Worm (Caenorhabditis elegans) whole organism, young adult: ENCODE measurements around the gene Y39A1A.24.
A peak's percentile ranks its signal among the peaks of the same experiment; 100 is the strongest.

Experiments
- F22D6.2 ChIP-seq: sonication (generic microtip); optimal IDR thresholded peaks from 2 replicates; lab custom pipeline; 2016; ENCODE audit warnings: mild to moderate bottlenecking, missing genetic modification characterization, missing compliant biosample characterization
- F23B12.7 ChIP-seq: sonication (generic microtip); optimal IDR thresholded peaks from 2 replicates; lab custom pipeline; 2017; ENCODE audit warnings: missing genetic modification characterization, mild to moderate bottlenecking, missing compliant biosample characterization, antibody characterized with exemption, moderate library complexity; ENCODE audit not compliant: insufficient read depth
- K12H6.12 ChIP-seq: fragments of 200-800 bp; sonication (Bioruptor generic); optimal IDR thresholded peaks from 2 replicates; lab custom pipeline; 2018; ENCODE audit warnings: mild to moderate bottlenecking, missing genetic modification characterization, missing compliant biosample characterization
- T07F8.4 ChIP-seq: sonication (generic microtip); optimal IDR thresholded peaks from 2 replicates; lab custom pipeline; 2016; ENCODE audit warnings: mild to moderate bottlenecking, missing genetic modification characterization, moderate library complexity, missing compliant biosample characterization
- T26A5.8 ChIP-seq: sonication (generic microtip); optimal IDR thresholded peaks from 2 replicates; lab custom pipeline; 2016; ENCODE audit warnings: missing genetic modification characterization, missing compliant biosample characterization
- Y53G8AR.9 ChIP-seq: fragments of 200-800 bp; sonication (Bioruptor generic); conservative IDR thresholded peaks from 2 replicates; pipeline ENCODE4 v1.3.6; 2022; ENCODE audit warnings: missing genetic modification reagents, missing genetic modification characterization, missing compliant biosample characterization
- Y67H2A.10 ChIP-seq: fragments of 200-800 bp; sonication (Bioruptor generic); conservative IDR thresholded peaks from 2 replicates; pipeline ENCODE4 v1.3.6; 2022; ENCODE audit warnings: missing genetic modification reagents, missing genetic modification characterization, missing compliant biosample characterization
- Y79H2A.3 ChIP-seq: fragments of 200-800 bp; sonication (Bioruptor generic); conservative IDR thresholded peaks from 2 replicates; pipeline ENCODE4 v1.3.6; 2022; ENCODE audit warnings: missing genetic modification reagents, missing genetic modification characterization, missing compliant biosample characterization
- ZK185.1 ChIP-seq: sonication (generic microtip); optimal IDR thresholded peaks from 2 replicates; lab custom pipeline; 2016; ENCODE audit warnings: mild to moderate bottlenecking, missing genetic modification characterization, missing compliant biosample characterization; ENCODE audit not compliant: poor library complexity, severe bottlenecking
- atf-7 ChIP-seq: sonication (generic microtip); optimal IDR thresholded peaks from 2 replicates; lab custom pipeline; 2017; ENCODE audit warnings: mild to moderate bottlenecking, missing genetic modification characterization, missing compliant biosample characterization
- ccch-3 ChIP-seq: fragments of 200-800 bp; sonication (Bioruptor generic); optimal IDR thresholded peaks from 2 replicates; lab custom pipeline; 2018; ENCODE audit warnings: mild to moderate bottlenecking, missing genetic modification characterization, missing compliant biosample characterization
- cebp-1 ChIP-seq, 2 experiments: fragments of 200-800 bp in 1 of 2; sonication (Bioruptor generic) in 1 of 2; sonication (generic microtip) in 1 of 2; IDR thresholded peaks in 1 of 2; optimal IDR thresholded peaks in 1 of 2; 2 replicates each; pipeline versions ENCODE4 v1.3.6 to Lab custom; 2017 to 2022; ENCODE audit warnings: missing compliant biosample characterization in 2 of 2, missing genetic modification characterization in 2 of 2, mild to moderate bottlenecking in 1 of 2, missing genetic modification reagents in 1 of 2, moderate library complexity in 1 of 2
- ceh-27 ChIP-seq: fragments of 200-800 bp; sonication (Bioruptor generic); optimal IDR thresholded peaks from 2 replicates; lab custom pipeline; 2018; ENCODE audit warnings: mild to moderate bottlenecking, missing genetic modification characterization, moderate library complexity, missing compliant biosample characterization
- ceh-40 ChIP-seq: fragments of 200-800 bp; sonication (Bioruptor generic); IDR thresholded peaks from 2 replicates; pipeline ENCODE4 v1.3.6; 2022; ENCODE audit warnings: missing genetic modification characterization, missing compliant biosample characterization
- egl-44 ChIP-seq: fragments of 200-800 bp; sonication (Bioruptor generic); IDR thresholded peaks from 2 replicates; pipeline ENCODE4 v1.3.6; 2022; ENCODE audit warnings: missing genetic modification reagents, missing genetic modification characterization, missing compliant biosample characterization
- fkh-3 ChIP-seq: sonication (generic microtip); optimal IDR thresholded peaks from 2 replicates; lab custom pipeline; 2016; ENCODE audit warnings: mild to moderate bottlenecking, missing genetic modification characterization, missing compliant biosample characterization
- let-607 ChIP-seq, 2 experiments: fragments of 200-800 bp in 1 of 2; sonication (Bioruptor generic) in 1 of 2; sonication (generic microtip) in 1 of 2; optimal IDR thresholded peaks; 2 replicates each; lab custom pipeline; 2016 to 2018; ENCODE audit warnings: mild to moderate bottlenecking in 2 of 2, missing compliant biosample characterization in 2 of 2, missing genetic modification characterization in 2 of 2, moderate library complexity in 2 of 2, missing genotype in 1 of 2
- lin-26 ChIP-seq: fragments of 200-800 bp; sonication (Bioruptor generic); IDR thresholded peaks from 2 replicates; pipeline ENCODE4 v1.3.6; 2022; ENCODE audit warnings: missing genetic modification reagents, missing genetic modification characterization, missing compliant biosample characterization
- lin-35 ChIP-seq, 3 experiments: fragments of 150-350 bp in 2 of 3; sonication (generic microtip) in 1 of 3; optimal IDR thresholded peaks; 2 replicates each; lab custom pipeline; 2014 to 2018; ENCODE audit warnings: missing biosample characterization in 3 of 3, missing genetic modification characterization in 3 of 3, missing genetic modification reagents in 3 of 3
- lin-54 ChIP-seq: fragments of 200-800 bp; sonication (Bioruptor generic); optimal IDR thresholded peaks from 2 replicates; lab custom pipeline; 2018; ENCODE audit warnings: mild to moderate bottlenecking, missing genetic modification characterization, missing compliant biosample characterization
- madf-6 ChIP-seq: fragments of 200-800 bp; sonication (Bioruptor generic); IDR thresholded peaks from 2 replicates; pipeline ENCODE4 v1.3.6; 2022; ENCODE audit warnings: missing genetic modification reagents, missing genetic modification characterization, missing compliant biosample characterization
- madf-8 ChIP-seq: fragments of 200-800 bp; sonication (Bioruptor generic); conservative IDR thresholded peaks from 2 replicates; pipeline ENCODE4 v1.3.6; 2022; ENCODE audit warnings: missing genetic modification reagents, missing genetic modification characterization, missing compliant biosample characterization
- mel-28 ChIP-seq: sonication (generic microtip); optimal IDR thresholded peaks from 2 replicates; lab custom pipeline; 2016; ENCODE audit warnings: borderline replicate concordance, mild to moderate bottlenecking, missing genetic modification characterization, missing compliant biosample characterization
- nfya-1 ChIP-seq: sonication (generic microtip); optimal IDR thresholded peaks from 2 replicates; lab custom pipeline; 2017; ENCODE audit warnings: antibody characterized with exemption, missing compliant biosample characterization, missing genetic modification characterization, borderline replicate concordance; ENCODE audit not compliant: insufficient read depth
- nhr-80 ChIP-seq: sonication (generic microtip); optimal IDR thresholded peaks from 2 replicates; lab custom pipeline; 2016; ENCODE audit warnings: missing genetic modification characterization, missing compliant biosample characterization
- sdz-38 ChIP-seq: sonication (generic microtip); optimal IDR thresholded peaks from 2 replicates; lab custom pipeline; 2016; ENCODE audit warnings: missing genotype, missing genetic modification characterization, missing compliant biosample characterization
- snpc-1.3 ChIP-seq: sonication (generic microtip); optimal IDR thresholded peaks from 2 replicates; lab custom pipeline; 2017; ENCODE audit warnings: missing genetic modification characterization, mild to moderate bottlenecking, missing compliant biosample characterization, antibody characterized with exemption, moderate library complexity, missing genotype, missing genetic modification reagents; ENCODE audit not compliant: insufficient read depth
- snpc-4 ChIP-seq, 5 experiments: fragments of 150-350 bp in 1 of 5; sonication (generic microtip) in 4 of 5; optimal IDR thresholded peaks; 2 replicates each; lab custom pipeline; 2014 to 2018; ENCODE audit warnings: missing genetic modification characterization in 5 of 5, missing biosample characterization in 3 of 5, antibody characterized with exemption in 2 of 5, mild to moderate bottlenecking in 2 of 5, missing compliant biosample characterization in 2 of 5, missing genotype in 2 of 5, moderate library complexity in 2 of 5, missing genetic modification reagents in 1 of 5
- unc-130 ChIP-seq: sonication (generic microtip); optimal IDR thresholded peaks from 2 replicates; lab custom pipeline; 2016; ENCODE audit warnings: missing genetic modification reagents, missing genetic modification characterization, missing compliant biosample characterization
- unc-62 ChIP-seq: fragments of 150-350 bp; optimal IDR thresholded peaks from 2 replicates; lab custom pipeline; 2014; ENCODE audit warnings: missing biosample characterization, missing genetic modification reagents, missing genetic modification characterization
- zfh-2 ChIP-seq: fragments of 200-800 bp; sonication (Bioruptor generic); conservative IDR thresholded peaks from 2 replicates; pipeline ENCODE4 v1.3.6; 2022; ENCODE audit warnings: missing genetic modification reagents, missing genetic modification characterization, missing compliant biosample characterization
- zim-3 ChIP-seq: sonication (generic microtip); optimal IDR thresholded peaks from 2 replicates; lab custom pipeline; 2017; ENCODE audit warnings: mild to moderate bottlenecking, missing genetic modification characterization, moderate library complexity, missing compliant biosample characterization
- ztf-28 ChIP-seq: fragments of 200-800 bp; sonication (Bioruptor generic); IDR thresholded peaks from 2 replicates; pipeline ENCODE4 v1.3.6; 2022; ENCODE audit warnings: missing genetic modification reagents, missing genetic modification characterization, missing compliant biosample characterization

The Y39A1A.24 gene

DNA sequence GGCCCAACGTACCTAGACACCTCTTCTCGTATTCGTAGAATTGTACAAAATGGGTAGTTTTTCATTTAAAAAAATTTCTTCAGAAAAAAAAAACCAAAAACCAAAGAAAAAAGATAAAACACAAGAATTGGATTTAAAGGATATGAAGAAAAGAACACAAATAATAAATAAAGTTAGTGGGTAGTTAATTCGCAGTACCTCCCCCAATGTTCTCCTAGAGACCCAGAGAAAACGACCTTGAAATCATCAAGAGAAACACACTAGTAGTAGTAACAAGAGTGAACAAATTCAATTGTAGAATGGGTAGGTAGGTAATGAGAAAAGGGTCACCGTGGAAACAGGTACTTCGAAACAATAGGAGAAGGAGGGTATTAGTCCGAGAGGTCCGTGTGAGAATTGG, 34.7 kb upstream of the Y39A1A.24 start:
- TF ChIP-seq lin-35 (GFP tag; optimal IDR thresholded peaks at IDR 0.05; lab: Kevin White, UChicago) = no peak

DNA sequence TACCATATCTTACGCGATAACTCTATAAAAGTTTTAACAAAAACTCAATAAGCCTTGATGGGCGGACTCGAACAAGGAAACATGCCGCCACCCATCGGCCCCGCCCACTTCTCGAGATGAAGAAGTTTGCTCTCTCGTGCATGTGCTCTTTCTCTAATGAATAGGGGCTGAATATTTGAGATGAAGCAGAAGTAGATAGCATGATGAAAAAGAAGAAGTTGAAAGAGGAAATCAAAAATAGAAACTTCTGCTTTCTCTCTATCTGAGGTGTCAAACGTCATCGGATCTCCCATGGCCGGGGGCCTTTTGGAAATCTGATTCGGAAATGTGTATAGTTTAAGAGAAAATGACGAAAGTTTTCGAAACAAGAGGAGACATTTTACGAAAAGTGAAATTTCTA, 33.6 kb upstream of the Y39A1A.24 start:
- TF ChIP-seq fkh-3 = no peak
- no peak for TF ChIP-seq Y79H2A.3 (GFP tag; lab: Robert Waterston, UW)
- TF ChIP-seq unc-130 (GFP tag; lab: Kevin White, UChicago) = no peak
- TF ChIP-seq unc-62 = no peak
- TF ChIP-seq, all 124 proteins: peak for 0

DNA sequence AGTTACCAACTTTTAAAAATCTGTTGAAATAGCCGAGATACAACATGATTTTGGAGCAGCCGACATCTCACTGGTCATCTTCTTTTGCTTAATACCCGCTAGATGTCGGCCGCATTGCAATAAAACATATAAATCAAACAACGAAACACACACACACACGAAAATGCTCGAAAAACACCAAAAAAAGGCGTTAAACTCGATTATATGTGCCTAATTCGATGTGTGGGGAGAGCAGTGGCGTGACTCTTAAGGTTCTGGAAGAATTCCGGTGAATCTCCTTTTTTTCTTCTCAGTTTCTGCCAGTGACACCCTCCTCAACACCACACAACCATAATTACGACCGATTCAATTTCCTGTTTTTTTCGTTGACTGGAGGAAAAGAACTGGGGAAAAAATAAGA, 32.2 kb upstream of the Y39A1A.24 start:
- TF ChIP-seq egl-44 (GFP tag; lab: Robert Waterston, UW) = no peak
- no peak for TF ChIP-seq T26A5.8 (tag; lab: Kevin White, UChicago)
- no peak for TF ChIP-seq snpc-4 (GFP tag; optimal IDR thresholded peaks at IDR 0.05; lab: Kevin White, UChicago)
- peak in 2 of 4 experiments; percentile 36 to 69 for TF ChIP-seq snpc-4 (tag; optimal IDR thresholded peaks at IDR 0.05; lab: Kevin White, UChicago)
- no peak for TF ChIP-seq F22D6.2 (tag; lab: Kevin White, UChicago)
- no peak for TF ChIP-seq atf-7 (tag; lab: Kevin White, UChicago)

DNA sequence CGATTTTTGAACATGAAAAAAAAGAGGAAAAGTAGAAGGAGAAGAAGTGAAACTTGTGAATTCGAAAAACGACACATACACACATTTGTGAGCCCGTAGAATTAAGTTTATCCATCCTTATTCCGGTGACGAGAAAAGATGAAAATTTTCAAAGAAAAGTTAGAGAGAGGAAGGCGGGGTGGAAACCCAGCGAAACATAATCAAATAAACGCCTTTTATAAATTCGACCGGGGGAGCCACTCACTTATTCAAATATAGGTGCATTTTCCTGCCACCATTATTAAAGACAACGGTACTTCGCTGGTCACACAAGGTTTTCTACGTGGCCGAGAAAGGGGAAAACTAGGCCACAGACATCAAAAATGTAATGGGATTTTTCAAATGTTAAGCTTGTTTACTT, 28.9 kb upstream of the Y39A1A.24 start:
- 0 out of 2 replicates have a peak, but pooled peaks have one; percentile 25 for TF ChIP-seq lin-26 (GFP tag; lab: Robert Waterston, UW)
- TF ChIP-seq madf-6 (GFP tag; lab: Robert Waterston, UW) = no peak

DNA sequence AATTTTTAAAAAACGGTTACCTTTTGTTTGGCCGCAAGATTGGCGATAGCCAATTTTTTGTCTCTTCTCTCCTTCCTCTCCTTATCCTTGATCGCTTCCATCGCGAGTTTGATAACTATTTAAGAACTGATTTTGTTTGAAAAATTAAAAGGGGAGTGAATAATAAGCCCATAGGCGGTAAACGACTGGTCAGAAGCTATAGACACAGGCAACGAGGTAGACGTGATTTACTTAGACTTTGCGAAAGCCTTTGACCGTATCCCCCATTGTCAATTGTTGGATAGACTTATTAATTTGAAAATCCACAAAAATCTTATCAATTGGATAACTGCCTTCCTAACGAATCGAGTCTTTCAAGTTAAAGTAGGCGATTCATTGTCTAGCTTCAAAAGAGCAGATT, 26.2 kb upstream of the Y39A1A.24 start, which contains the start of gene Y45F3A.5:
Gene Y45F3A.5 (minus strand): TSS at position 101 of the 400 bp plus-strand sequence.
- TF ChIP-seq ZK185.1 (tag; lab: Kevin White, UChicago) (no peak), sdz-38 (tag; lab: Kevin White, UChicago) (no peak), madf-8 (GFP tag; lab: Robert Waterston, UW) (no peak), let-607 (tag; optimal IDR thresholded peaks at IDR 0.05; lab: Kevin White, UChicago) (no peak), ceh-27 (GFP tag; lab: Kevin White, UChicago) (no peak), F23B12.7 (no peak), ceh-40 (GFP tag; lab: Robert Waterston, UW) (no peak)

DNA sequence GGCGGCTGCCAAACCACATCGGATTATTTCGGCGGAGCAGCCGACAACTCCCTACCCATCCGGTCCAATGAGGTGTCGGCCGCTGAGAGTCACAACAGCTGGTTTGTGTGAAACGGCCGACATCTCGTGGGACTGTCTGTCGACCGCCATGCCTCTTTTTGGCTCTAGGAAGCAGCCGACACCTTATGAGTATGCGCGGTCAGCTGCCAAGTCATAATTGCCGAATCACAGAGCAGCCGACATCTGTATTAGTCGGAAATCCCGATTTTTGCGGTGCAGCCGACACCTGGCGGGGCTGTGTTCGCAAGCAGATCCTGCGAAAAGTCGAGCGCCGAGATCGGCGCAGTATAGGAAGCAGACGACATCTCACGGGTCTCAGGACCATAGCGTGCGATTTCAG, 20.4 kb upstream of the Y39A1A.24 start:
- TF ChIP-seq snpc-4 (GFP tag; optimal IDR thresholded peaks at IDR 0.05; lab: Kevin White, UChicago) (peak; percentile 49), snpc-4 (tag; optimal IDR thresholded peaks at IDR 0.05; lab: Kevin White, UChicago) (no peak), zfh-2 (peak; percentile 76), fkh-3 (no peak)

DNA sequence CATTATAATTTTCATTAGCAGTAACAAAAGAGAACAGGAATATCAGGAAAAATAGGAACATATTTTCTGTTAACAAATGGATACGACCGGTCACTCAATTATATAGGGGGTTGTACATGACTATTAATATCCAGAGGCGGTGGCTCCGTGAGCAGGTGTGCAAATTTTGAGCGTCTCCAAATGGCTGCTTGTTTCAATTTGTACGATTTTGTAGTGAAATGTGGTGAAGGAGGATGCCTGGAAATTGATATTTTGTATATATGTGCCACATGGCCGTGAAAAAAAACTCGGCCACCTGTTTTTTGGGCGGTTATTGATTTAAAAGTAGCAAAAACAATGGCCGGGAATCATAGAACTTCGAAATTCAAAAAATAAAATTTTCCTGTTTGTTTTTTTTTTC, 19.7 kb upstream of the Y39A1A.24 start, which contains the start of gene Y45F3A.8:
Gene Y45F3A.8 (minus strand): TSS at position 101 of the 400 bp plus-strand sequence.
- no peak for TF ChIP-seq ccch-3 (GFP tag; lab: Kevin White, UChicago)
- TF ChIP-seq T07F8.4 (tag; lab: Kevin White, UChicago) = no peak
- no peak for TF ChIP-seq lin-26 (GFP tag; lab: Robert Waterston, UW)
- no peak for TF ChIP-seq Y53G8AR.9 (GFP tag; lab: Robert Waterston, UW)
- TF ChIP-seq Y67H2A.10 (GFP tag; lab: Robert Waterston, UW) = no peak
- TF ChIP-seq madf-6 (GFP tag; lab: Robert Waterston, UW) = no peak
- TF ChIP-seq mel-28 (tag; lab: Kevin White, UChicago) = no peak
- no peak for TF ChIP-seq ztf-28 (GFP tag; lab: Robert Waterston, UW)
- no peak for TF ChIP-seq zim-3 (tag; lab: Kevin White, UChicago)
- TF ChIP-seq cebp-1 (GFP tag; IDR thresholded peaks at IDR 0.05; lab: Robert Waterston, UW) = no peak
- TF ChIP-seq cebp-1 (tag; optimal IDR thresholded peaks at IDR 0.05; lab: Kevin White, UChicago) = no peak
- TF ChIP-seq snpc-1.3 = no peak
- TF ChIP-seq madf-8 (GFP tag; lab: Robert Waterston, UW) = no peak
- no peak for TF ChIP-seq K12H6.12
- TF ChIP-seq nfya-1 (tag; lab: Kevin White, UChicago) = no peak
- no peak for TF ChIP-seq let-607 (tag; optimal IDR thresholded peaks at IDR 0.05; lab: Kevin White, UChicago)
- no peak for TF ChIP-seq nhr-80
- no peak for TF ChIP-seq lin-54 (GFP tag; lab: Kevin White, UChicago)
- TF ChIP-seq Y79H2A.3 (GFP tag; lab: Robert Waterston, UW) = no peak
- TF ChIP-seq, all 124 proteins: peak for 0
